Worm (Caenorhabditis elegans): ENCODE results near the gene F54D10.4.

Gene F54D10.4

ce11 chrII:3810550-3810949 lies 3.7 kb upstream of the F54D10.4 start (continued):
- TF ChIP-seq tra-1 (GFP tag; IDR thresholded peaks at IDR 0.05) = no peak
- TF ChIP-seq nhr-10 (tag; optimal IDR thresholded peaks at IDR 0.05) = no peak
- TF ChIP-seq unc-39 (tag; optimal IDR thresholded peaks at IDR 0.05) = no peak
- no peak for TF ChIP-seq T26A8.4 (GFP tag; IDR thresholded peaks at IDR 0.05)
- no peak for TF ChIP-seq ceh-62 (tag; optimal IDR thresholded peaks at IDR 0.05)
- TF ChIP-seq daf-8 (GFP tag; IDR thresholded peaks at IDR 0.05) = no peak
- TF ChIP-seq lin-13 (GFP tag; optimal IDR thresholded peaks at IDR 0.05) = peak; percentile 24
- TF ChIP-seq mep-1 (tag; optimal IDR thresholded peaks at IDR 0.05) = peak; percentile 85
- TF ChIP-seq Y5F2A.4 (GFP tag; optimal IDR thresholded peaks at IDR 0.05) = no peak
- TF ChIP-seq vab-7 (GFP tag; IDR thresholded peaks at IDR 0.05) = no peak
- 0 out of 2 replicates have a peak, but pooled peaks have one; percentile 7 for TF ChIP-seq lin-38 (GFP tag; IDR thresholded peaks at IDR 0.05)
- no peak for TF ChIP-seq sdz-12 (GFP tag; optimal IDR thresholded peaks at IDR 0.05)
- no peak for TF ChIP-seq daf-12 (tag; optimal IDR thresholded peaks at IDR 0.05)
- no peak for TF ChIP-seq ceh-32 (tag; optimal IDR thresholded peaks at IDR 0.05; ENCODE audit: poor library complexity)
- TF ChIP-seq lin-15B (tag; optimal IDR thresholded peaks at IDR 0.05) = no peak
- TF ChIP-seq Y48G9A.11 (GFP tag; IDR thresholded peaks at IDR 0.05) = no peak
- peak in 1 of 2 experiments; percentile 64 for TF ChIP-seq daf-16 (GFP tag; optimal IDR thresholded peaks at IDR 0.05)
- peak; percentile 77 for TF ChIP-seq daf-16 (tag; optimal IDR thresholded peaks at IDR 0.05)
- TF ChIP-seq nhr-76 (tag; optimal IDR thresholded peaks at IDR 0.05) = no peak
- peak; percentile 42 for TF ChIP-seq nhr-6 (tag; optimal IDR thresholded peaks at IDR 0.05)
- TF ChIP-seq madf-9 (GFP tag; conservative IDR thresholded peaks at IDR 0.05) = no peak
- TF ChIP-seq zip-2 (tag; optimal IDR thresholded peaks at IDR 0.05) = no peak
- TF ChIP-seq arid-1 (GFP tag; conservative IDR thresholded peaks at IDR 0.05) = no peak
- TF ChIP-seq dmd-8 (GFP tag; IDR thresholded peaks at IDR 0.05) = no peak
- no peak for TF ChIP-seq nhr-48 (tag; optimal IDR thresholded peaks at IDR 0.05)
- no peak for TF ChIP-seq nhr-25 (tag; optimal IDR thresholded peaks at IDR 0.05; ENCODE audit: borderline replicate concordance, insufficient read depth)
- no peak for TF ChIP-seq cey-2 (tag; optimal IDR thresholded peaks at IDR 0.05; ENCODE audit: borderline replicate concordance, insufficient read depth)
- TF ChIP-seq mes-2 (tag; optimal IDR thresholded peaks at IDR 0.05; ENCODE audit: poor library complexity, severe bottlenecking) = peak; percentile 47
- TF ChIP-seq pqm-1 (tag; optimal IDR thresholded peaks at IDR 0.05) = peak; percentile 35
- TF ChIP-seq lin-1 (GFP tag; IDR thresholded peaks at IDR 0.05) = no peak
- no peak for TF ChIP-seq nhr-77 (tag; optimal IDR thresholded peaks at IDR 0.05)
- no peak for TF ChIP-seq mxl-3 (GFP tag; optimal IDR thresholded peaks at IDR 0.05)
- TF ChIP-seq ZK546.5 (tag; optimal IDR thresholded peaks at IDR 0.05) = no peak
- TF ChIP-seq D1046.2 (GFP tag; IDR thresholded peaks at IDR 0.05) = no peak
- no peak for TF ChIP-seq gei-8 (GFP tag; optimal IDR thresholded peaks at IDR 0.05)
- no peak for TF ChIP-seq attf-4 (tag; optimal IDR thresholded peaks at IDR 0.05)
- no peak for TF ChIP-seq T20F7.1 (GFP tag; optimal IDR thresholded peaks at IDR 0.05)
- TF ChIP-seq lin-29 (GFP tag; IDR thresholded peaks at IDR 0.05) = no peak
- no peak for TF ChIP-seq Y105C5A.15 (GFP tag; IDR thresholded peaks at IDR 0.05)
- no peak for TF ChIP-seq ama-1 (optimal IDR thresholded peaks at IDR 0.05)
- no peak for TF ChIP-seq F44E2.7 (GFP tag; IDR thresholded peaks at IDR 0.05)
- TF ChIP-seq ces-1 (GFP tag; optimal IDR thresholded peaks at IDR 0.05) = no peak
- TF ChIP-seq zfp-2 (tag; optimal IDR thresholded peaks at IDR 0.05) = no peak
- TF ChIP-seq dpl-1 (GFP tag; optimal IDR thresholded peaks at IDR 0.05) = peak; percentile 13
- TF ChIP-seq pha-4 (GFP tag; IDR thresholded peaks at IDR 0.05) = no peak
- TF ChIP-seq pha-4 (tag; optimal IDR thresholded peaks at IDR 0.05) = peak; percentile 75
- no peak for TF ChIP-seq spr-3 (GFP tag; optimal IDR thresholded peaks at IDR 0.05)
- TF ChIP-seq snpc-4 (tag; optimal IDR thresholded peaks at IDR 0.05) = no peak
- peak; percentile 32; the same call in 1 of the 2 replicates for TF ChIP-seq hmg-1.1 (GFP tag; IDR thresholded peaks at IDR 0.05)
- TF ChIP-seq lir-3 (tag; optimal IDR thresholded peaks at IDR 0.05) = no peak
- TF ChIP-seq dmd-9 (GFP tag; IDR thresholded peaks at IDR 0.05) = no peak

All from whole organism, L4 larva.